Worm (Caenorhabditis elegans): Measurements from ENCODE around the gene C12D8.20.

Gene C12D8.20

ce11 chrV:10204863-10205338 lies 17.2 kb upstream of the C12D8.20 start, which contains the start of the genes ZK856.19 and ZK856.11 (continued):
- TF ChIP-seq pqm-1 (tag; optimal IDR thresholded peaks at IDR 0.05) = no peak
- no peak for TF ChIP-seq ceh-28 (tag; optimal IDR thresholded peaks at IDR 0.05)
- TF ChIP-seq nhr-28 (tag; optimal IDR thresholded peaks at IDR 0.05) = peak; percentile 47
- TF ChIP-seq lir-3 (tag; optimal IDR thresholded peaks at IDR 0.05) = no peak
- no peak for TF ChIP-seq egl-43 (GFP tag; IDR thresholded peaks at IDR 0.05)
- TF ChIP-seq R02D3.7 (tag; optimal IDR thresholded peaks at IDR 0.05) = peak; percentile 13
- no peak for TF ChIP-seq Y48G9A.11 (GFP tag; IDR thresholded peaks at IDR 0.05)
- TF ChIP-seq dmd-9 (GFP tag; IDR thresholded peaks at IDR 0.05) = no peak
- TF ChIP-seq dve-1 (tag; optimal IDR thresholded peaks at IDR 0.05; ENCODE audit: insufficient read depth) = peak; percentile 44
- peak; percentile 64 for TF ChIP-seq nhr-102 (tag; optimal IDR thresholded peaks at IDR 0.05)
- no peak for TF ChIP-seq fos-1 (tag; optimal IDR thresholded peaks at IDR 0.05)
- peak; percentile 40 for TF ChIP-seq nhr-48 (tag; optimal IDR thresholded peaks at IDR 0.05)
- no peak for TF ChIP-seq daf-16 (GFP tag; optimal IDR thresholded peaks at IDR 0.05)
- TF ChIP-seq daf-16 (tag; optimal IDR thresholded peaks at IDR 0.05) = peak; percentile 26
- peak; percentile 35 for TF ChIP-seq hlh-11 (tag; optimal IDR thresholded peaks at IDR 0.05)
- no peak for TF ChIP-seq daf-19 (GFP tag; conservative IDR thresholded peaks at IDR 0.05)
- TF ChIP-seq mep-1 (tag; optimal IDR thresholded peaks at IDR 0.05) = peak; percentile 57
- no peak for TF ChIP-seq unc-130 (GFP tag; optimal IDR thresholded peaks at IDR 0.05)
- TF ChIP-seq egl-27 (tag; optimal IDR thresholded peaks at IDR 0.05) = no peak
- TF ChIP-seq snpc-4 (tag; optimal IDR thresholded peaks at IDR 0.05) = no peak
- no peak for TF ChIP-seq madf-5 (GFP tag; IDR thresholded peaks at IDR 0.05)
- no peak for TF ChIP-seq mdl-1 (tag; optimal IDR thresholded peaks at IDR 0.05)
- no peak for TF ChIP-seq ceh-32 (tag; optimal IDR thresholded peaks at IDR 0.05; ENCODE audit: poor library complexity)
- peak; percentile 42 for TF ChIP-seq T20F7.1 (GFP tag; optimal IDR thresholded peaks at IDR 0.05)
- no peak for TF ChIP-seq pha-4 (GFP tag; IDR thresholded peaks at IDR 0.05)
- TF ChIP-seq pha-4 (tag; optimal IDR thresholded peaks at IDR 0.05) = no peak
- TF ChIP-seq lin-13 (GFP tag; optimal IDR thresholded peaks at IDR 0.05) = no peak
- no peak for TF ChIP-seq nhr-10 (tag; optimal IDR thresholded peaks at IDR 0.05)
- TF ChIP-seq vab-7 (GFP tag; IDR thresholded peaks at IDR 0.05) = no peak
- no peak for TF ChIP-seq cey-2 (tag; optimal IDR thresholded peaks at IDR 0.05; ENCODE audit: borderline replicate concordance, insufficient read depth)

DNA sequence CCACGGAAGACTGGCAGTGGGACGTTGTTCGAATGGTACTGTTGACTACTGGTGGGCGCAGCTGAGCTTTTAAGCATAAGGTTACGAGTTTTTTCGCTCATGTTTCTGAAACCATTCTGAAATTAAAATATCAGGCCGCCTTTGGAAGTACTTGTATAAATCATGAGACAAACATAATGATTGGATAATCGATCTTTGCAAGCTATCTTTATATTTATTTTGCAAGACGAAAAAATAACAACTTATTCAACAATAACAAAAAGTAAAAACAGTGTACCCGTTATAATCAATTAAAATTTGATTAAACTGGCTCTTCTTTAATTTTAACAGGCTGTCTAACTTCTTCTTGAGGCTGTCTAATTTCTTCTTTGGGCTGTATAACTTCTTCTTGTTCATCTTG lies 16.6 kb upstream of the C12D8.20 start, which contains the start of gene ZK856.16:
Gene ZK856.16 (minus strand): TSS at position 101 of the 400 bp plus-strand sequence.
- TF ChIP-seq F26F4.8 (GFP tag; conservative IDR thresholded peaks at IDR 0.05) = no peak
- TF ChIP-seq lim-7 (GFP tag; IDR thresholded peaks at IDR 0.05) = no peak
- TF ChIP-seq egl-27 (tag; optimal IDR thresholded peaks at IDR 0.05) = no peak
- no peak for TF ChIP-seq pha-4 (GFP tag; IDR thresholded peaks at IDR 0.05)
- TF ChIP-seq pha-4 (tag; optimal IDR thresholded peaks at IDR 0.05) = no peak
- TF ChIP-seq mep-1 (tag; optimal IDR thresholded peaks at IDR 0.05) = no peak
- no peak for TF ChIP-seq nhr-25 (tag; optimal IDR thresholded peaks at IDR 0.05; ENCODE audit: borderline replicate concordance, insufficient read depth)
- TF ChIP-seq hlh-30 (tag; optimal IDR thresholded peaks at IDR 0.05; ENCODE audit: insufficient read depth) = no peak
- TF ChIP-seq nhr-42 (GFP tag; IDR thresholded peaks at IDR 0.05) = no peak
- TF ChIP-seq cey-2 (tag; optimal IDR thresholded peaks at IDR 0.05; ENCODE audit: borderline replicate concordance, insufficient read depth) = no peak
- no peak for TF ChIP-seq tag-97 (GFP tag; IDR thresholded peaks at IDR 0.05)
- TF ChIP-seq daf-16 (GFP tag; optimal IDR thresholded peaks at IDR 0.05) = no peak
- no peak for TF ChIP-seq daf-16 (tag; optimal IDR thresholded peaks at IDR 0.05)
- TF ChIP-seq vab-7 (GFP tag; IDR thresholded peaks at IDR 0.05) = no peak
- no peak for TF ChIP-seq ceh-62 (tag; optimal IDR thresholded peaks at IDR 0.05)
- no peak for TF ChIP-seq mxl-2 (GFP tag; conservative IDR thresholded peaks at IDR 0.05)
- no peak for TF ChIP-seq lin-15B (tag; optimal IDR thresholded peaks at IDR 0.05)
- no peak for TF ChIP-seq ctbp-1 (GFP tag; IDR thresholded peaks at IDR 0.05)
- no peak for TF ChIP-seq Y5F2A.4 (GFP tag; optimal IDR thresholded peaks at IDR 0.05)
- no peak for TF ChIP-seq snpc-4 (tag; optimal IDR thresholded peaks at IDR 0.05)
- no peak for TF ChIP-seq fkh-10 (GFP tag; optimal IDR thresholded peaks at IDR 0.05)
- no peak for TF ChIP-seq php-3 (GFP tag; IDR thresholded peaks at IDR 0.05)
